Fruit fly (Drosophila melanogaster): ENCODE data around the gene Best1.

Gene Best1

DNA sequence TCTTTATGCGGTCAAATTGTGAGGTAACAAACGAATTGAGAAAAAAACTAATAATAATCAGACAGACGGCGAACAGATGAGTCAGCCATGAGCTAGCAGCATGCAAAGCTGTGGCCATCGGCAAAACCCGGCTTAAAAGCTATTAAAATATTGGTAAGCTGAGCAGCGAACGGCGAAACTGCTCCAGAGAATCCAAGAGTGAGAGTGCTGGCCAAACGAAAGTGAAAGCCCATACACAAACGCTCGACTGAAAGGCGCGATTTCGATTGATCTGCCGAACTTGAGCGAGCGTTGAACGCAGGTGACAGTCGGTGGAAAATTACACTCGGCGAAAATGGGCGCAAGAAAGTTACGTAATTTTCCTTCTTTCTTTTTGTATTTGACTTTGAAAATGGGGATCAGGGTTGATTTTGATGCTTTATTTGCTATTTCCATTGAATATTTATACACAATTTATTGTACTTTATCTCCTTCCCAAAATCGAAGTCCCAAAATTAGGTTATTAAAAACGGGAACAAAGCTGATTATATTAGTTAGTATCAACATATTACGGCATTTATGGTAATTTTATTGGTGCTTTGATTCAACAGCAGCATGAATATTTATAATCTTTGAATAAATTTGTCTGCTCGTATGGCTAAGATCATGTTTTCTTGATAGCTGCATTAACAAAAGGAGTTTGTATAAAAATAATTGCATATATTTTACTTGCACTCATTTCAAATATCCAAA, 20.5 kb downstream of the Best1 start:
- TF ChIP-seq Eip78C (GFP tag) (peak; percentile 41), Blimp-1 (GFP tag; optimal IDR thresholded peaks at IDR 0.05) (peak; percentile 78), CG4318 (GFP tag; optimal IDR thresholded peaks at IDR 0.05) (peak; percentile 58), OdsH (GFP tag; optimal IDR thresholded peaks at IDR 0.05) (no peak), CG6163 (GFP tag; IDR thresholded peaks at IDR 0.05) (0 out of 3 replicates have a peak, but pooled peaks have one; percentile 22), CG7368 (GFP tag; optimal IDR thresholded peaks at IDR 0.05) (no peak), Hr4 (GFP tag; optimal IDR thresholded peaks at IDR 0.05) (peak; percentile 56), Sox14 (GFP tag; optimal IDR thresholded peaks at IDR 0.05) (no peak), svp (GFP tag) (peak; percentile 33), Hr38 (GFP tag; optimal IDR thresholded peaks at IDR 0.05) (no peak), eg (GFP tag; IDR thresholded peaks at IDR 0.05) (0 out of 3 replicates have a peak, but pooled peaks have one; percentile 17), Gug (GFP tag; IDR thresholded peaks at IDR 0.05) (no peak), CG6276 (GFP tag; optimal IDR thresholded peaks at IDR 0.05) (peak; percentile 32), CG32006 (GFP tag; optimal IDR thresholded peaks at IDR 0.05) (peak; percentile 71)

dm6 chr3R:10148376-10148887, 21.9 kb downstream of the Best1 start:
- peak; percentile 81 for TF ChIP-seq dsx (GFP tag; optimal IDR thresholded peaks at IDR 0.05; ENCODE audit: poor library complexity, severe bottlenecking)
- TF ChIP-seq esn (GFP tag; optimal IDR thresholded peaks at IDR 0.05) = no peak
- no peak for TF ChIP-seq Lpt (GFP tag; optimal IDR thresholded peaks at IDR 0.05)
- no peak for TF ChIP-seq Eip75B (GFP tag; optimal IDR thresholded peaks at IDR 0.05)
- no peak for TF ChIP-seq CG3032 (tag; optimal IDR thresholded peaks at IDR 0.05)
- no peak for TF ChIP-seq CG10669 (GFP tag; optimal IDR thresholded peaks at IDR 0.05)
- peak; percentile 16 for TF ChIP-seq CG6808 (GFP tag; optimal IDR thresholded peaks at IDR 0.05)
- no peak for TF ChIP-seq Smox (GFP tag; optimal IDR thresholded peaks at IDR 0.05)
- TF ChIP-seq pdm3 (GFP tag; optimal IDR thresholded peaks at IDR 0.05) = no peak
- TF ChIP-seq Gug (GFP tag; IDR thresholded peaks at IDR 0.05) = no peak

dm6 chr3R:10147176-10147575, 23.1 kb downstream of the Best1 start:
- TF ChIP-seq eg (GFP tag; IDR thresholded peaks at IDR 0.05) (no peak), Eip78C (GFP tag) (peak; percentile 29), ss (GFP tag; optimal IDR thresholded peaks at IDR 0.05) (no peak), acj6 (GFP tag; optimal IDR thresholded peaks at IDR 0.05) (no peak), spab (GFP tag; optimal IDR thresholded peaks at IDR 0.05) (no peak), CG15336 (GFP tag; IDR thresholded peaks at IDR 0.05) (no peak), CG6163 (GFP tag; IDR thresholded peaks at IDR 0.05) (no peak)

dm6 chr3R:10144103-10144998, 25.9 kb downstream of the Best1 start, which contains the start of the genes TAF1B and Invadolysin:
TAF1B (minus strand) TSS chr3R:10144184.
Invadolysin (plus strand) TSS chr3R:10144668.
- peak; percentile 19 for TF ChIP-seq CG16779 (tag; optimal IDR thresholded peaks at IDR 0.05)
- peak; percentile 40 for TF ChIP-seq Ets21C (GFP tag; optimal IDR thresholded peaks at IDR 0.05)
- TF ChIP-seq Sox14 (GFP tag; optimal IDR thresholded peaks at IDR 0.05) = peak; percentile 50
- no peak for TF ChIP-seq CG11294 (GFP tag; IDR thresholded peaks at IDR 0.05)
- TF ChIP-seq CG6276 (GFP tag; optimal IDR thresholded peaks at IDR 0.05) = peak; percentile 43
- no peak for TF ChIP-seq CG15336 (GFP tag; IDR thresholded peaks at IDR 0.05)
- TF ChIP-seq dac (GFP tag; optimal IDR thresholded peaks at IDR 0.05) = no peak
- TF ChIP-seq CG6792 (GFP tag; optimal IDR thresholded peaks at IDR 0.05) = no peak
- TF ChIP-seq cyc (GFP tag; optimal IDR thresholded peaks at IDR 0.05) = peak; percentile 43
- no peak for TF ChIP-seq CG11762 (GFP tag; optimal IDR thresholded peaks at IDR 0.05; ENCODE audit: insufficient read depth)
- TF ChIP-seq Lpt (GFP tag; optimal IDR thresholded peaks at IDR 0.05) = no peak
- TF ChIP-seq CG4318 (GFP tag; optimal IDR thresholded peaks at IDR 0.05) = no peak
- TF ChIP-seq CG34406 (GFP tag; optimal IDR thresholded peaks at IDR 0.05) = peak; percentile 34
- TF ChIP-seq fd59A (GFP tag; optimal IDR thresholded peaks at IDR 0.05) = no peak
- TF ChIP-seq CG10669 (GFP tag; optimal IDR thresholded peaks at IDR 0.05) = peak; percentile 5
- 0 out of 3 replicates have a peak, but pooled peaks have one; percentile 28 for TF ChIP-seq CG8119 (GFP tag; IDR thresholded peaks at IDR 0.05)
- TF ChIP-seq CG1621 (tag; optimal IDR thresholded peaks at IDR 0.05) = no peak
- peak; percentile 65 for TF ChIP-seq Eip93F (GFP tag; optimal IDR thresholded peaks at IDR 0.05)
- TF ChIP-seq vri (GFP tag; optimal IDR thresholded peaks at IDR 0.05) = peak; percentile 30
- no peak for TF ChIP-seq CG11902 (GFP tag; optimal IDR thresholded peaks at IDR 0.05)
- peak; percentile 19; the same call in 1 of the 3 replicates for TF ChIP-seq eg (GFP tag; IDR thresholded peaks at IDR 0.05)
- peak; percentile 61 for TF ChIP-seq Smox (GFP tag; optimal IDR thresholded peaks at IDR 0.05)
- TF ChIP-seq CG7368 (GFP tag; optimal IDR thresholded peaks at IDR 0.05) = peak; percentile 13
- peak; percentile 27 for TF ChIP-seq pdm3 (GFP tag; optimal IDR thresholded peaks at IDR 0.05)

Data from whole organism, prepupa.